Worm (Caenorhabditis elegans): Measurements from ENCODE around the gene nekl-4.
A peak's percentile ranks its signal among the peaks of the same experiment; 100 is the strongest.

nekl-4 gene

DNA sequence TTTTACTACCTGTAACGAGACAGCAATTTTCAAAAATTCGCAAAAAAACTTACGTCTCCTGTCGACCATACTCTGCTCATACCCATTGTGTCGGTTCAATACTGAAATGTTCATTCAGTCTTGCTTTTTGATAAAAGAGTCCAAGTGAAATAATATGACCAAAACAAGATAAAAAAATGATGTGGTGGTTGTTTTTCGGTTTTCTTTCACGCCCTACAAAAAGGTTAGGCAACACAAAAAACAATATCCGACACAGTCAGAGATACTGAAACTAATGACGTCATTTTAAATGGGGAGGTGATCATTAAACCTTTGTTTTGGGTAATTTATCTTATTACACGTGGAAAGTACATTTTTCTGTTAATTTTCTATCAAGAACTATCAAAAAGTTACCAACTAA lies 22.2 kb downstream of the nekl-4 start, which contains the start of gene R02F2.8:
Gene R02F2.8, minus strand, starts transcription at position 101 of the 400 bp plus-strand sequence.
- TF ChIP-seq nhr-85 (tag): no peak
- no peak for TF ChIP-seq zag-1 (tag; optimal IDR thresholded peaks at IDR 0.05)
- no peak for TF ChIP-seq unc-30 (tag; optimal IDR thresholded peaks at IDR 0.05)
- no peak for TF ChIP-seq nhr-76 (tag; optimal IDR thresholded peaks at IDR 0.05)
- TF ChIP-seq hlh-17 (GFP tag; optimal IDR thresholded peaks at IDR 0.05; ENCODE audit: borderline replicate concordance): no peak
- no peak for TF ChIP-seq vab-15 (tag; optimal IDR thresholded peaks at IDR 0.05)
- TF ChIP-seq aly-2 (tag; optimal IDR thresholded peaks at IDR 0.05): no peak
- TF ChIP-seq rnt-1 (tag; optimal IDR thresholded peaks at IDR 0.05): no peak
- TF ChIP-seq grh-1 (GFP tag; IDR thresholded peaks at IDR 0.05): no peak
- TF ChIP-seq nhr-28 (tag; optimal IDR thresholded peaks at IDR 0.05): no peak
- TF ChIP-seq fkh-10 (GFP tag; optimal IDR thresholded peaks at IDR 0.05): no peak
- TF ChIP-seq xbp-1 (tag; optimal IDR thresholded peaks at IDR 0.05): no peak
- TF ChIP-seq isw-1 (GFP tag; IDR thresholded peaks at IDR 0.05): no peak
- TF ChIP-seq mdl-1 (tag; optimal IDR thresholded peaks at IDR 0.05): no peak
- TF ChIP-seq ceh-90 (tag; optimal IDR thresholded peaks at IDR 0.05): no peak
- TF ChIP-seq C04F5.9 (tag; optimal IDR thresholded peaks at IDR 0.05): no peak
- no peak for TF ChIP-seq ceh-8 (GFP tag; optimal IDR thresholded peaks at IDR 0.05)
- no peak for TF ChIP-seq snu-23 (GFP tag; optimal IDR thresholded peaks at IDR 0.05)
- no peak for TF ChIP-seq fkh-4 (tag; optimal IDR thresholded peaks at IDR 0.05; ENCODE audit: borderline replicate concordance)

DNA sequence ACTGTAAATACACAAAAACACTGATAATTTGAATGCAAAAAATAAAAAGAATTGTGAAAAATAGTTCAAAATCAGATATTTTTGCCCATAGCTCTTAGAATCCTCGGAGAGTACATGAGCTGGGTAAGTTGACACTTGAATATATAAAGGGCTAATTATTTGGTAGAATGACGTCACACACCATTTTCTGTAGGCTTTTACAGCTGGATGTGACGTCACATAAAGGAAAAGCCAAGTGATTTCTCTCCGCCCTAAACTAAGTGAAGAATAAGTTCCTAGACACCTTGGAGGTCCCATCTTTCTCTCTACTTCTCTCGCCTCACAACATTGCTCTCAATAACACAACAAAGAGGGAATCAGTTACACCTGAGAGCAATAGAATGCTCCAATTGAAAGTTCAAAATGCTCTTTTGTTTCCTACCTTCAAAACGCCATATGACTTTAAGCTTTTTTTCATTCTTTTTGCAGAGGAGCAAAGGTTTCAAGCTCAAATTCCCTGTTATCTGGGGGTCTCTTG lies 30.2 kb downstream of the nekl-4 start, which contains the start of gene osg-1:
Gene osg-1, plus strand, starts transcription at position 467 of the 517 bp plus-strand sequence.
- TF ChIP-seq pqm-1 (tag; optimal IDR thresholded peaks at IDR 0.05) (no peak), unc-62 (GFP tag; optimal IDR thresholded peaks at IDR 0.05) (no peak), ces-1 (GFP tag; optimal IDR thresholded peaks at IDR 0.05) (no peak), mab-9 (GFP tag; IDR thresholded peaks at IDR 0.05) (no peak), hlh-17 (GFP tag; optimal IDR thresholded peaks at IDR 0.05; ENCODE audit: borderline replicate concordance) (no peak), dsc-1 (tag; optimal IDR thresholded peaks at IDR 0.05) (no peak), efl-1 (optimal IDR thresholded peaks at IDR 0.05) (no peak), efl-1 (GFP tag; optimal IDR thresholded peaks at IDR 0.05 in 1 of 2) (peak in 1 of 2 experiments; percentile 45), unc-130 (tag; optimal IDR thresholded peaks at IDR 0.05) (no peak), nhr-85 (tag) (peak; percentile 9)

DNA sequence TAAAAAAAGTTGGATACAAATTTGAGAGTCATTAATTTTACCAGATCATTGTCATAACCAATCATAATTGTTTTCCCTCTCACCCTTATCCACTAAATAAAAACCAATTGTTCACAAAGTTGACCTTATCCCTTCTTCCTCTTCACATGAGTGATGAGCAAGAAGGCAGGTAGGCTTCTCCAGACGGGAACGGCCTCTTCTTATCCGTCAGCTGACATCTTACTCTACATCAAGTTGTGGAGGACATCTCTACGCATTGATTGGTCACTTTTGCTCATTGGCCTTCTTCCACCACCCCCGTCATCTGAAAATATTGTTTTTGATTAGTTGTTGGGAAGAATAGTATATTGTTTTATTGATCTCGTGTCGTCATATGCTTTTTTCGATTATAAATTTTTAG lies 31.0 kb downstream of the nekl-4 start:
- TF ChIP-seq fkh-4 (tag; optimal IDR thresholded peaks at IDR 0.05; ENCODE audit: borderline replicate concordance): no peak
- peak; percentile 26 for TF ChIP-seq rnt-1 (tag; optimal IDR thresholded peaks at IDR 0.05)
- no peak for TF ChIP-seq fos-1 (tag; optimal IDR thresholded peaks at IDR 0.05)
- no peak for TF ChIP-seq efl-1 (optimal IDR thresholded peaks at IDR 0.05)
- TF ChIP-seq efl-1 (GFP tag; optimal IDR thresholded peaks at IDR 0.05 in 1 of 2): peak in 1 of 2 experiments; percentile 42

DNA sequence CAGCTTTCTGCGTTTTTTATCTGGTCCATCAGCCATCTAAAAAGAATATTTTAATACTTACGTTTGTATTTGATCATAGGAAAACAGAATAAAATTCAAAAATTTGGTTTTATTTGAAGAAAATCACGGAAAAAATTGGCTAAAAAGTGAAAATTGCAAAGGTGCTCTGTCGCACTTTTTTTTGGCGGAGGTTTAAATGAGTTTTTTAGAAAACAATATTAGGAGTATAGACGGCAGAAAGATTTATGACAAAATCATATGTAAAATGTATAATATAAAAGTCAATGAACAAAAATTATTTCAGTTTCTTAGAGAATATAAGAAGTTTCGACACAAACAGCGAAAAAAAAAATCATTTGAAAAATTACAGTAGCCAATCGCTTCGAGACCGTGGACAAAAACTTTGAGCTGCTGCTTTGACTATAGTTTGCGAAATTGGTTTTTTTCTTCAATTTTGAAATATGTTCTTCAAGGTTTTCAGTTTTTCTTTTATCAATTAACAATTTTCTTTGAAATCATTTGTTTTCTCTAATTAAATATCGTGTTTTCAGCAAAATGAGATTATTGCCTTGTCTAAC lies 33.5 kb downstream of the nekl-4 start, which contains the start of the genes R02F2.7 and R02F2.4:
Gene R02F2.7, minus strand, starts transcription at position 36 of the 578 bp plus-strand sequence.
Gene R02F2.4, plus strand, starts transcription at position 552 of the 578 bp plus-strand sequence.
- TF ChIP-seq dsc-1 (tag; optimal IDR thresholded peaks at IDR 0.05): no peak
- peak in 1 of 2 experiments; percentile 83 for TF ChIP-seq efl-1 (optimal IDR thresholded peaks at IDR 0.05)
- TF ChIP-seq efl-1 (GFP tag; optimal IDR thresholded peaks at IDR 0.05 in 1 of 2): peak; percentile 87 to 99
- peak; percentile 70 to 89 (median 86) for TF ChIP-seq dpl-1 (GFP tag; optimal IDR thresholded peaks at IDR 0.05)
- no peak for TF ChIP-seq nhr-90 (tag; optimal IDR thresholded peaks at IDR 0.05; ENCODE audit: poor library complexity)
- no peak for TF ChIP-seq nhr-76 (tag; optimal IDR thresholded peaks at IDR 0.05)
- TF ChIP-seq lin-35 (GFP tag; optimal IDR thresholded peaks at IDR 0.05): peak; percentile 73 to 94
- TF ChIP-seq mdl-1 (tag; optimal IDR thresholded peaks at IDR 0.05): no peak
- TF ChIP-seq lsy-2 (tag; optimal IDR thresholded peaks at IDR 0.05): peak in 1 of 2 experiments; percentile 60
- no peak for TF ChIP-seq aly-2 (tag; optimal IDR thresholded peaks at IDR 0.05)
- TF ChIP-seq blmp-1 (tag; optimal IDR thresholded peaks at IDR 0.05): peak; percentile 36
- TF ChIP-seq zag-1 (tag; optimal IDR thresholded peaks at IDR 0.05): no peak
- no peak for TF ChIP-seq lin-15B (tag; optimal IDR thresholded peaks at IDR 0.05)
- TF ChIP-seq ztf-11 (tag; optimal IDR thresholded peaks at IDR 0.05): no peak
- no peak for TF ChIP-seq isw-1 (GFP tag; IDR thresholded peaks at IDR 0.05)
- TF ChIP-seq vab-15 (tag; optimal IDR thresholded peaks at IDR 0.05): no peak
- peak; percentile 21 for TF ChIP-seq C16A3.4 (tag; optimal IDR thresholded peaks at IDR 0.05)

Measured in whole organism, L1 larva.